Fruit fly (Drosophila melanogaster) whole organism, wandering third instar larva: ENCODE data around the gene PICK1.

Source experiments
- br ChIP-seq: fragments of 200-800 bp; sonication (Bioruptor generic); optimal IDR thresholded peaks from 2 replicates; lab custom pipeline; 2016; ENCODE audit warnings: missing biosample characterization, missing genetic modification characterization
- pan ChIP-seq: fragments of >200 bp; optimal IDR thresholded peaks from 2 replicates; lab custom pipeline; 2017
- tai ChIP-seq: sonication (Bioruptor generic); optimal IDR thresholded peaks from 2 replicates; lab custom pipeline; 2016; ENCODE audit warnings: missing biosample characterization, missing genetic modification characterization

dm6 chr2L:12701498-12701897 is 6.7 kb downstream of the PICK1 start:
- TF ChIP-seq pan (lab: Kevin White, UChicago) (no peak), tai (GFP tag; lab: Kevin White, UChicago) (no peak), br (GFP tag; lab: Kevin White, UChicago) (no peak)
